Worm (Caenorhabditis elegans): ENCODE data around the gene T04A8.8.

Gene T04A8.8

ce11 chrIII:4656415-4656814 is 37.4 kb upstream of the T04A8.8 start:
- TF ChIP-seq pbrm-1 (GFP tag; IDR thresholded peaks at IDR 0.05), result no peak
- no peak for TF ChIP-seq ceh-100 (GFP tag; IDR thresholded peaks at IDR 0.05)
- no peak for TF ChIP-seq nfya-2 (GFP tag; IDR thresholded peaks at IDR 0.05)
- TF ChIP-seq rcor-1 (GFP tag; IDR thresholded peaks at IDR 0.05), result no peak
- TF ChIP-seq mcd-1 (GFP tag; IDR thresholded peaks at IDR 0.05), result peak; percentile 16; the same call in 1 of the 2 replicates
- TF ChIP-seq lin-40 (tag; optimal IDR thresholded peaks at IDR 0.05), result peak; percentile 13
- TF ChIP-seq ztf-28 (GFP tag; IDR thresholded peaks at IDR 0.05), result no peak
- TF ChIP-seq ceh-91 (GFP tag; IDR thresholded peaks at IDR 0.05), result no peak
- no peak for TF ChIP-seq nfya-1 (tag; optimal IDR thresholded peaks at IDR 0.05; ENCODE audit: borderline replicate concordance, insufficient read depth)
- TF ChIP-seq Y79H2A.3 (GFP tag; conservative IDR thresholded peaks at IDR 0.05), result no peak
- no peak for TF ChIP-seq bed-2 (GFP tag; IDR thresholded peaks at IDR 0.05)
- no peak for TF ChIP-seq Y67H2A.10 (GFP tag; conservative IDR thresholded peaks at IDR 0.05)
- no peak for TF ChIP-seq lir-1 (GFP tag; conservative IDR thresholded peaks at IDR 0.05)
- no peak for TF ChIP-seq unc-130 (GFP tag; optimal IDR thresholded peaks at IDR 0.05)
- TF ChIP-seq F33H1.4 (GFP tag; IDR thresholded peaks at IDR 0.05), result no peak
- no peak for TF ChIP-seq him-1 (tag; optimal IDR thresholded peaks at IDR 0.05)
- TF ChIP-seq xnd-1 (tag; optimal IDR thresholded peaks at IDR 0.05), result no peak
- no peak for TF ChIP-seq pha-4 (tag; optimal IDR thresholded peaks at IDR 0.05)
- TF ChIP-seq bed-1 (GFP tag; IDR thresholded peaks at IDR 0.05), result no peak
- TF ChIP-seq B0336.3 (GFP tag; IDR thresholded peaks at IDR 0.05), result no peak
- no peak for TF ChIP-seq ztf-26 (tag; optimal IDR thresholded peaks at IDR 0.05)
- no peak for TF ChIP-seq snpc-1.1 (tag; optimal IDR thresholded peaks at IDR 0.05; ENCODE audit: insufficient read depth)
- TF ChIP-seq sptf-2 (GFP tag; optimal IDR thresholded peaks at IDR 0.05), result no peak
- TF ChIP-seq egl-18 (GFP tag; IDR thresholded peaks at IDR 0.05), result no peak
- no peak for TF ChIP-seq nfyb-1 (GFP tag; IDR thresholded peaks at IDR 0.05)
- peak in 1 of 3 experiments; percentile 51 for TF ChIP-seq lin-35 (GFP tag; optimal IDR thresholded peaks at IDR 0.05)
- 0 out of 2 replicates have a peak, but pooled peaks have one; percentile 25 for TF ChIP-seq ekl-4 (GFP tag; IDR thresholded peaks at IDR 0.05)
- no peak for TF ChIP-seq ztf-6 (GFP tag; IDR thresholded peaks at IDR 0.05)
- TF ChIP-seq madf-6 (GFP tag; IDR thresholded peaks at IDR 0.05), result no peak
- TF ChIP-seq ama-1 (optimal IDR thresholded peaks at IDR 0.05), result no peak
- TF ChIP-seq ama-1 (GFP tag; optimal IDR thresholded peaks at IDR 0.05), result no peak
- peak; percentile 57 for TF ChIP-seq K12H6.12 (tag; optimal IDR thresholded peaks at IDR 0.05)
- TF ChIP-seq tbp1 (GFP tag; optimal IDR thresholded peaks at IDR 0.05), result no peak
- no peak for TF ChIP-seq B0261.1 (tag; optimal IDR thresholded peaks at IDR 0.05)
- no peak for TF ChIP-seq Y53G8AR.9 (GFP tag; conservative IDR thresholded peaks at IDR 0.05)
- TF ChIP-seq zim-3 (tag; optimal IDR thresholded peaks at IDR 0.05), result no peak
- no peak for TF ChIP-seq aptf-2 (GFP tag; conservative IDR thresholded peaks at IDR 0.05)
- TF ChIP-seq ztf-22 (GFP tag; optimal IDR thresholded peaks at IDR 0.05), result no peak
- TF ChIP-seq athp-1 (tag; optimal IDR thresholded peaks at IDR 0.05), result no peak
- TF ChIP-seq D2030.7 (GFP tag; IDR thresholded peaks at IDR 0.05), result no peak
- no peak for TF ChIP-seq F39B2.1 (GFP tag; IDR thresholded peaks at IDR 0.05)
- TF ChIP-seq attf-3 (GFP tag; conservative IDR thresholded peaks at IDR 0.05), result no peak
- TF ChIP-seq ceh-27 (GFP tag; optimal IDR thresholded peaks at IDR 0.05), result peak; percentile 41
- TF ChIP-seq F23B12.7 (tag; optimal IDR thresholded peaks at IDR 0.05; ENCODE audit: insufficient read depth), result no peak
- no peak for TF ChIP-seq efl-1 (GFP tag; optimal IDR thresholded peaks at IDR 0.05)
- TF ChIP-seq chd-7 (tag; optimal IDR thresholded peaks at IDR 0.05), result no peak
- TF ChIP-seq repo-1 (tag; optimal IDR thresholded peaks at IDR 0.05), result no peak
- no peak for TF ChIP-seq hrde-1 (tag; optimal IDR thresholded peaks at IDR 0.05; ENCODE audit: borderline replicate concordance)
- TF ChIP-seq die-1 (tag; optimal IDR thresholded peaks at IDR 0.05), result no peak

Data from whole organism, young adult.